Worm (Caenorhabditis elegans): ENCODE results near the gene F53C3.1.

F53C3.1 gene

DNA sequence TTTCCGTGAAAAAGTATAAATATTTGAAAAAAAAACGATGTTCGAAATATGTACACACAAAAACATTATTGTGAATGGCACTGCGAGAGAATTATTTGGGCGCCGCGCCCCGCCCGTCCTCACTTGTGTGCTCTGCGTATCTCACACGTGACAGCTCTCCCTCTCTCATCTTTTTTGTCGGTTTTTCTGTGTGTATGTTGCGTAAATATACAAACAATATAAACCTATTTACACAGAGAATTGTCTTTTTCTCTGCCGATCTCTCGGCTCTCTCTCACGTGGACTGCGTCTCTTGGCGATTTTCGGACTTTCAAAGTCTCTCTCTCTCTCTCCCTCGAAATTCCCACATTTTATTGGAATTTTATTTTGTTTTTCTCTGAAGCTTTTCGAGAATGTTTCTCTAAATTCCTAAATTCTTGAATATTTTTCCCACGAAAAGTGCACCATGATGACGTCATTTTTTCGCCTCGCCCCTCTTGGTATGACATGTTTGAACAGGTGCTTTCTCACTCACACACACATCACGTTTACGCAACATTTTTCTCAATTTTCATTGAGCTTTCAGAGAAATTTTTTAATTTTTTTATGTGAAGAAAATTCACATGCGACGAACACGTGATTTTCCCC, 47.0 kb downstream of the F53C3.1 start (continued):
- no peak for TF ChIP-seq unc-39 (tag; optimal IDR thresholded peaks at IDR 0.05)
- peak; percentile 92 for TF ChIP-seq mdl-1 (tag; optimal IDR thresholded peaks at IDR 0.05)
- no peak for TF ChIP-seq nhr-77 (tag; optimal IDR thresholded peaks at IDR 0.05)
- TF ChIP-seq egl-27 (tag; optimal IDR thresholded peaks at IDR 0.05), result peak; percentile 35

DNA sequence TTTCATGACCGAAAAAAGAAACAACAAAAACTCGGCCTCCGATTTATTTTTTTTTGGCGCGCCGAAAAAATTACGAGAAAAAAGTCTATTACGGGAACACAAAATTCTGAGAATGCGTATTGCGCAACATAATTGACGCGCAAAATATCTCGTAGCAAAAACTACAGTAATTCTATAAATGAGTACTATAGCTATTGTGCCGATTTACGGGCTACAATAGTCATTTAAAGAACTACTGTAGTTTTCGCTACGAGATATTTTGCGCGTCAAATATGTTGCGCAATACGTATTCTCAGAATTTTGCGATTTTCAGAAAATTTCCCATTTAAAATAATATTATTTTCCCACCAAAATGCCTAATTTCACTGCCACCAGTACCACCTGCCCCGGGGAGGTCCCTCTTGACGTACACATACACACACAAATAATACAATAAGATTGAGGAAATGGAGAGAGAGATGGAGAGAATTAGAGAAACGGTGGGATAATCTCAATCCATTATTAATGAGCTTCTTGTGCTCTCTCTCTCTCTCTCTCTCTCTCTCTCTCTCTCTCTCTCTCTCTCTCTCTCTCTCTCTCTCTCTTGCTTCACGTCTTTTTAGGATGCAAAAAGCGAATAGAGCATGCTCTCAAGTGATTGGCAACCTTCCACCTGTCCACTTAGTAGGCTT, 47.8 kb downstream of the F53C3.1 start:
- TF ChIP-seq elt-1 (tag; optimal IDR thresholded peaks at IDR 0.05) (no peak), nfya-1 (tag; optimal IDR thresholded peaks at IDR 0.05; ENCODE audit: insufficient read depth) (peak; percentile 10), fos-1 (tag; optimal IDR thresholded peaks at IDR 0.05) (no peak), ama-1 (optimal IDR thresholded peaks at IDR 0.05) (no peak), unc-62 (GFP tag; optimal IDR thresholded peaks at IDR 0.05) (no peak), sea-2 (GFP tag; optimal IDR thresholded peaks at IDR 0.05) (peak; percentile 91), pha-4 (tag; optimal IDR thresholded peaks at IDR 0.05) (no peak), ceh-82 (tag; optimal IDR thresholded peaks at IDR 0.05) (no peak), lin-15B (tag; optimal IDR thresholded peaks at IDR 0.05) (no peak), daf-12 (tag; optimal IDR thresholded peaks at IDR 0.05) (no peak), ztf-4 (tag; optimal IDR thresholded peaks at IDR 0.05) (no peak), nhr-11 (tag; optimal IDR thresholded peaks at IDR 0.05) (no peak), nhr-76 (tag; optimal IDR thresholded peaks at IDR 0.05) (no peak), nhr-67 (tag; optimal IDR thresholded peaks at IDR 0.05) (no peak), jun-1 (tag; optimal IDR thresholded peaks at IDR 0.05) (no peak)

DNA sequence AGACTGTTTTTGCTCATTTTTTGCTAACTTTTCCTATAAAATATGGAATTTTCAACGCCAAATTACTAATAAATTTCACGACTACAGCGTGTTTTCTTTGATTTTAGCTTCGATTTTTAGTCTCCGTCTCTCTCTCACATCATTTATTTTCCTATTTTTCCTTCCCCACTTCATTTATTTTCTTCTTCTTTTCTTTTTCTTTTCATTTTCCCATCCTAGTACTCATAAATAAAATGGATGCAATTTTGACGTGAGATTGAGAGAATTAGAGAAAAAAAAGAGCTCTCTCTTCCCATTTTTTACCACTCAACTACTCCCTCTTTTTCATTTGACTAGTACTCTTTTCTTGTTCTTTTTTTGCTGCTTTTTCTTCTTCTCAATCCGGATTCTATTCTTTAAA, 48.5 kb downstream of the F53C3.1 start:
- TF ChIP-seq fkh-10 (GFP tag; optimal IDR thresholded peaks at IDR 0.05), result peak; percentile 24
- TF ChIP-seq lin-39 (tag; optimal IDR thresholded peaks at IDR 0.05), result no peak
- TF ChIP-seq nfya-1 (tag; optimal IDR thresholded peaks at IDR 0.05; ENCODE audit: insufficient read depth), result peak; percentile 47

DNA sequence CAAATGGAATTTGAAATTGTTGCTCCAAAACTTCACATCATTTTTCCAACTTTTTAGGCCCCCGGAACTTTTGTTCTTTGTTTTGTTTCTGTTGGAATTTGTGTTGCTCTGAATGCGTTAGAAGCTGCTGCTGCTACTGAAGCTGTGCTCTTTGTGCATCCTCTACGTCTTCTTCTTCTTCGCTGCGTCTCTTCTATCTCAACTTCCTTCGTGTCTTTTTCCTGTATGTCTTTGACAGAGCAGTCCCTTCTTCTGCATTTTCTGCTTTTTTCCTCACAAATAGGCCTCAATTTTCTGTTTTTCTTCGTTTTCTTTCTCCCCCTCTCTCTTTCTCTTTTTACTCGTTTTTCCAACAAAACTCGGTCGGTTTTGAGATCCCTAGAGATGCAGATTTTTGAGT, 49.4 kb downstream of the F53C3.1 start:
- TF ChIP-seq lin-39 (tag; optimal IDR thresholded peaks at IDR 0.05) (peak; percentile 49), jun-1 (tag; optimal IDR thresholded peaks at IDR 0.05) (no peak), nfya-1 (tag; optimal IDR thresholded peaks at IDR 0.05; ENCODE audit: insufficient read depth) (peak; percentile 58), ama-1 (optimal IDR thresholded peaks at IDR 0.05) (peak; percentile 9), nhr-12 (tag; optimal IDR thresholded peaks at IDR 0.05) (no peak), R02D3.7 (tag; optimal IDR thresholded peaks at IDR 0.05) (no peak)

All from whole organism, L3 larva.